Worm (Caenorhabditis elegans) whole organism, L3 larva: Measurements from ENCODE around the gene ZK1307.2.
A peak's percentile ranks its signal among the peaks of the same experiment; 100 is the strongest.

Source experiments
- R02D3.7 ChIP-seq: fragments of 150-350 bp; optimal IDR thresholded peaks from 2 replicates; lab custom pipeline; 2014; ENCODE audit warnings: missing biosample characterization, missing genetic modification characterization
- ZK546.5 ChIP-seq: sonication (generic microtip); optimal IDR thresholded peaks from 2 replicates; lab custom pipeline; 2017; ENCODE audit warnings: missing biosample characterization, missing genetic modification characterization
- aly-2 ChIP-seq: fragments of 150-350 bp; optimal IDR thresholded peaks from 2 replicates; lab custom pipeline; 2014; ENCODE audit warnings: missing biosample characterization, missing genetic modification characterization
- ama-1 ChIP-seq: fragments of 150-350 bp; optimal IDR thresholded peaks from 2 replicates; lab custom pipeline; 2018
- ceh-16 ChIP-seq: sonication (generic microtip); optimal IDR thresholded peaks from 2 replicates; lab custom pipeline; 2017; ENCODE audit warnings: missing biosample characterization, missing genetic modification characterization
- ceh-28 ChIP-seq: fragments of 150-350 bp; optimal IDR thresholded peaks from 2 replicates; lab custom pipeline; 2014; ENCODE audit warnings: missing biosample characterization, missing genetic modification reagents, missing genetic modification characterization
- ceh-9 ChIP-seq: sonication (generic microtip); optimal IDR thresholded peaks from 2 replicates; lab custom pipeline; 2018; ENCODE audit warnings: missing biosample characterization, missing genetic modification characterization
- daf-12 ChIP-seq: fragments of 150-350 bp; optimal IDR thresholded peaks from 2 replicates; lab custom pipeline; 2014; ENCODE audit warnings: missing biosample characterization, missing genetic modification reagents, missing genetic modification characterization
- egl-27 ChIP-seq: sonication (generic microtip); optimal IDR thresholded peaks from 4 replicates; lab custom pipeline; 2017; ENCODE audit warnings: missing biosample characterization, missing genetic modification reagents, missing genetic modification characterization
- egl-5 ChIP-seq: fragments of 150-350 bp; optimal IDR thresholded peaks from 2 replicates; lab custom pipeline; 2017; ENCODE audit warnings: missing biosample characterization, missing genetic modification reagents, missing genetic modification characterization, inconsistent platforms
- elt-2 ChIP-seq: sonication (generic microtip); optimal IDR thresholded peaks from 2 replicates; lab custom pipeline; 2016; ENCODE audit warnings: missing genetic modification reagents, mild to moderate bottlenecking, missing genetic modification characterization, missing compliant biosample characterization
- fkh-2 ChIP-seq: fragments of 150-350 bp; optimal IDR thresholded peaks from 2 replicates; lab custom pipeline; 2014; ENCODE audit warnings: missing biosample characterization, missing genetic modification reagents, missing genetic modification characterization
- fos-1 ChIP-seq: fragments of 150-350 bp; optimal IDR thresholded peaks from 2 replicates; lab custom pipeline; 2014; ENCODE audit warnings: missing biosample characterization, missing genetic modification characterization
- hmg-11 ChIP-seq: sonication (generic microtip); optimal IDR thresholded peaks from 2 replicates; lab custom pipeline; 2016; ENCODE audit warnings: missing genetic modification characterization, missing compliant biosample characterization
- lin-15B ChIP-seq: fragments of 150-350 bp; optimal IDR thresholded peaks from 2 replicates; lab custom pipeline; 2014; ENCODE audit warnings: missing biosample characterization, missing genetic modification characterization
- lin-39 ChIP-seq: fragments of 150-350 bp; optimal IDR thresholded peaks from 2 replicates; lab custom pipeline; 2018; ENCODE audit warnings: missing biosample characterization, missing genetic modification reagents, missing genetic modification characterization
- lsy-12 ChIP-seq: sonication (generic microtip); optimal IDR thresholded peaks from 2 replicates; lab custom pipeline; 2016; ENCODE audit warnings: mild to moderate bottlenecking, missing genetic modification characterization, missing compliant biosample characterization
- mdl-1 ChIP-seq: fragments of 150-350 bp; optimal IDR thresholded peaks from 2 replicates; lab custom pipeline; 2014; ENCODE audit warnings: missing biosample characterization, missing genetic modification characterization
- mml-1 ChIP-seq: fragments of 150-350 bp; sonication (generic microtip); optimal IDR thresholded peaks from 3 replicates; lab custom pipeline; 2014; ENCODE audit warnings: missing biosample characterization, missing genetic modification characterization
- nfya-1 ChIP-seq: sonication (generic microtip); optimal IDR thresholded peaks from 2 replicates; lab custom pipeline; 2017; ENCODE audit warnings: missing genetic modification characterization, mild to moderate bottlenecking, missing compliant biosample characterization, antibody characterized with exemption, moderate library complexity; ENCODE audit not compliant: insufficient read depth
- nhr-11 ChIP-seq: fragments of 150-350 bp; optimal IDR thresholded peaks from 2 replicates; lab custom pipeline; 2014; ENCODE audit warnings: missing biosample characterization, missing genetic modification characterization
- nhr-23 ChIP-seq: fragments of 150-350 bp; optimal IDR thresholded peaks from 2 replicates; lab custom pipeline; 2014; ENCODE audit warnings: missing biosample characterization, missing genetic modification reagents, missing genetic modification characterization
- nhr-237 ChIP-seq: fragments of 150-350 bp; optimal IDR thresholded peaks from 2 replicates; lab custom pipeline; 2014; ENCODE audit warnings: missing biosample characterization, missing genetic modification characterization
- nhr-28 ChIP-seq: fragments of 150-350 bp; optimal IDR thresholded peaks from 2 replicates; lab custom pipeline; 2014; ENCODE audit warnings: missing biosample characterization, missing genetic modification characterization
- nhr-43 ChIP-seq: sonication (generic microtip); optimal IDR thresholded peaks from 2 replicates; lab custom pipeline; 2016; ENCODE audit warnings: mild to moderate bottlenecking, missing genetic modification characterization, missing compliant biosample characterization; ENCODE audit not compliant: poor library complexity, severe bottlenecking
- nhr-67 ChIP-seq: fragments of 150-350 bp; optimal IDR thresholded peaks from 2 replicates; lab custom pipeline; 2014; ENCODE audit warnings: missing biosample characterization, missing genetic modification characterization
- nhr-76 ChIP-seq: fragments of 150-350 bp; sonication (generic microtip); optimal IDR thresholded peaks from 5 replicates; lab custom pipeline; 2014; ENCODE audit warnings: missing biosample characterization, missing genetic modification characterization
- nhr-77 ChIP-seq: fragments of 150-350 bp; optimal IDR thresholded peaks from 2 replicates; lab custom pipeline; 2014; ENCODE audit warnings: missing biosample characterization, missing genetic modification characterization
- pha-4 ChIP-seq: fragments of 150-350 bp; optimal IDR thresholded peaks from 2 replicates; lab custom pipeline; 2014; ENCODE audit warnings: missing biosample characterization, missing genetic modification reagents, missing genetic modification characterization
- pqm-1 ChIP-seq: fragments of 150-350 bp; optimal IDR thresholded peaks from 2 replicates; lab custom pipeline; 2017; ENCODE audit warnings: missing biosample characterization, missing genetic modification characterization, inconsistent platforms
- sea-2 ChIP-seq: fragments of 150-350 bp; sonication (generic microtip); optimal IDR thresholded peaks from 4 replicates; lab custom pipeline; 2014; ENCODE audit warnings: missing biosample characterization, missing genetic modification reagents, missing genetic modification characterization
- snpc-4 ChIP-seq: fragments of 150-350 bp; optimal IDR thresholded peaks from 2 replicates; lab custom pipeline; 2014; ENCODE audit warnings: missing biosample characterization, missing genetic modification characterization
- tbx-2 ChIP-seq: sonication (generic microtip); optimal IDR thresholded peaks from 2 replicates; lab custom pipeline; 2016; ENCODE audit warnings: mild to moderate bottlenecking, missing genetic modification characterization, missing compliant biosample characterization
- unc-39 ChIP-seq: sonication (generic microtip); optimal IDR thresholded peaks from 4 replicates; lab custom pipeline; 2017; ENCODE audit warnings: missing biosample characterization, missing genetic modification characterization
- unc-62 ChIP-seq: fragments of 150-350 bp; sonication (generic microtip); optimal IDR thresholded peaks from 4 replicates; lab custom pipeline; 2014; ENCODE audit warnings: missing biosample characterization, missing genetic modification reagents, missing genetic modification characterization
- zag-1 ChIP-seq: fragments of 150-350 bp; optimal IDR thresholded peaks from 2 replicates; lab custom pipeline; 2014; ENCODE audit warnings: missing biosample characterization, missing genetic modification characterization
- ztf-11 ChIP-seq: fragments of 150-350 bp; optimal IDR thresholded peaks from 2 replicates; lab custom pipeline; 2014; ENCODE audit warnings: missing biosample characterization, missing genetic modification characterization
- ztf-4 ChIP-seq: fragments of 150-350 bp; optimal IDR thresholded peaks from 2 replicates; lab custom pipeline; 2014; ENCODE audit warnings: missing biosample characterization, missing genetic modification characterization

Gene ZK1307.2

ce11 chrII:9662797-9663196 lies 9.0 kb upstream of the ZK1307.2 start, which contains the start of gene cyp-13A10:
cyp-13A10 (minus strand) TSS chrII:9662884.
- TF ChIP-seq lsy-12 (tag; lab: Kevin White, UChicago) = no peak
- TF ChIP-seq sea-2 = no peak
- no peak for TF ChIP-seq ama-1
- no peak for TF ChIP-seq zag-1 (tag; lab: Kevin White, UChicago)
- TF ChIP-seq aly-2 (tag; lab: Kevin White, UChicago) = no peak
- TF ChIP-seq unc-39 (tag; lab: Kevin White, UChicago) = no peak
- no peak for TF ChIP-seq tbx-2 (tag; lab: Kevin White, UChicago)
- no peak for TF ChIP-seq nhr-67 (tag; lab: Kevin White, UChicago)
- TF ChIP-seq nhr-76 (tag; lab: Kevin White, UChicago) = no peak
- TF ChIP-seq daf-12 (tag; lab: Kevin White, UChicago) = no peak
- TF ChIP-seq ceh-9 (tag; lab: Kevin White, UChicago) = no peak
- TF ChIP-seq egl-5 (tag; lab: Kevin White, UChicago) = no peak
- TF ChIP-seq pha-4 (tag; lab: Kevin White, UChicago) = no peak
- no peak for TF ChIP-seq nhr-11 (tag; lab: Kevin White, UChicago)

DNA sequence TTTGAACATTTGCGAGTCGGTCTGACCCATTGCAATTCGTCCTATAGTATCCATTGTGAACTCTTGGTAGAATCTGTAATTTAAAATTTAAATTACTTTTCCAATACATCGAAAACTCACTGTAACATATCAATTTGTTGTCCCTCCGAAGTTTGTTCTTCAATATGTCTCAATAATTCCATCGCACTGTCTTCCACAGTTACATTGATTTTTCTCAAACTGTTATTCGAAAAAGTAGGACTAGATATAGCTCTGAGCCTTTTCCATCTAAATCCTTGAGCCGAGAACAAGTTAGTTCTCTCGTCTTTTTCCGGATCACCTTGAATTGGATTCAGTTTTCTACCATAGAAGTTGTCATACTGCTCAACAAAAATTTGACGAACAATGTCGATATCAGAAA lies 8.4 kb upstream of the ZK1307.2 start:
- TF ChIP-seq ceh-28 (tag; lab: Kevin White, UChicago) (no peak), ztf-11 (tag; lab: Kevin White, UChicago) (no peak), R02D3.7 (tag; lab: Kevin White, UChicago) (no peak), ZK546.5 (tag; lab: Kevin White, UChicago) (no peak), snpc-4 (tag; lab: Kevin White, UChicago) (no peak), unc-62 (no peak), nhr-76 (tag; lab: Kevin White, UChicago) (no peak), ztf-4 (tag; lab: Kevin White, UChicago) (no peak), nhr-43 (no peak), nhr-11 (tag; lab: Kevin White, UChicago) (no peak), mml-1 (tag; lab: Kevin White, UChicago) (no peak), zag-1 (tag; lab: Kevin White, UChicago) (no peak), pha-4 (tag; lab: Kevin White, UChicago) (no peak), nfya-1 (tag; lab: Kevin White, UChicago) (no peak), lsy-12 (tag; lab: Kevin White, UChicago) (no peak), tbx-2 (tag; lab: Kevin White, UChicago) (no peak), nhr-67 (tag; lab: Kevin White, UChicago) (no peak), nhr-28 (tag; lab: Kevin White, UChicago) (no peak)

DNA sequence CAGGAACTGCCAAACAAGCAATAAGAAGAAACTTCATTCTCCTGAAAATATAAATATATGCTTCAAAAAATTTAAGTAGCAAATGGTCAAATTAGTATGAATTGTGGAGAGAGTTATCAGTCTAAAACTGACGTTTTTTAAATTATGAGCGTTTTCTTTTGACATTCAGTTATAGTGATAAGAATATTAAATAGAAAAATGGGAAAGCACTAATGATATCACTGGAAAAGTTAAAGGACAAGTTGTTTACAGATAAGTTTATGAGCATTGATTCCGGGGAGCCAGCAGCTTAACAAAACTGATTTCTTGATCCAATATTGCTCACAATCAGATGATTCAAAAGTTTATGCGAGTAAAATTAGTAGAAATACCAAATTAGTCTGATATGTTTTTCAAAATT lies 6.6 kb upstream of the ZK1307.2 start, which contains the start of gene ZK1320.3:
Gene ZK1320.3 (minus strand): TSS at position 41 of the 400 bp plus-strand sequence.
- no peak for TF ChIP-seq sea-2
- peak; percentile 18 for TF ChIP-seq pqm-1 (tag; lab: Kevin White, UChicago)
- TF ChIP-seq elt-2 = peak; percentile 67

DNA sequence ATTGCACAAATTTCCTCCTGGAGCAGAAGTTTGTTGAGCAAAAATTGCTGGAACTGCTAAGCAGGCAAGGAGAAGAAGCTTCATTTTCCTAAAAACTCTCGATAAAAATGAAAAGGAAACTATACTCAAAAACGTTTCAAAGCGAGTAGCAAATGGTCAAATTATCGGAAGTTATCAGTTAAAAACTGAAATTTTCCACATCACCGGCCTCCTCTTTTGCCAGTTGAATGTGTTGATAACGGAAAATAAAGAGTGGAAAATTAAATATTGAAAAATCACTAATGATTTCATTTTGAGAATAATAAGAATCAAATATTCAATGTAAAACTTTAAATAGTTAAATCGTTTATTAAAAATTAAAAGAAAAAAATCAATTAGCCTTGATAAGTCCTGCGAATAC lies 5.2 kb upstream of the ZK1307.2 start, which contains the start of gene ZK1320.2:
Gene ZK1320.2 (minus strand): TSS at position 88 of the 400 bp plus-strand sequence.
- TF ChIP-seq elt-2 = peak; percentile 66
- TF ChIP-seq nhr-67 (tag; lab: Kevin White, UChicago) = no peak
- peak; percentile 42 for TF ChIP-seq pqm-1 (tag; lab: Kevin White, UChicago)
- TF ChIP-seq mml-1 (tag; lab: Kevin White, UChicago) = no peak
- no peak for TF ChIP-seq snpc-4 (tag; lab: Kevin White, UChicago)
- no peak for TF ChIP-seq fkh-2 (tag; lab: Kevin White, UChicago)
- TF ChIP-seq mdl-1 (tag; lab: Kevin White, UChicago) = no peak
- TF ChIP-seq lin-39 (tag; lab: Kevin White, UChicago) = no peak
- TF ChIP-seq ceh-16 = no peak
- TF ChIP-seq ceh-9 (tag; lab: Kevin White, UChicago) = no peak
- no peak for TF ChIP-seq R02D3.7 (tag; lab: Kevin White, UChicago)

DNA sequence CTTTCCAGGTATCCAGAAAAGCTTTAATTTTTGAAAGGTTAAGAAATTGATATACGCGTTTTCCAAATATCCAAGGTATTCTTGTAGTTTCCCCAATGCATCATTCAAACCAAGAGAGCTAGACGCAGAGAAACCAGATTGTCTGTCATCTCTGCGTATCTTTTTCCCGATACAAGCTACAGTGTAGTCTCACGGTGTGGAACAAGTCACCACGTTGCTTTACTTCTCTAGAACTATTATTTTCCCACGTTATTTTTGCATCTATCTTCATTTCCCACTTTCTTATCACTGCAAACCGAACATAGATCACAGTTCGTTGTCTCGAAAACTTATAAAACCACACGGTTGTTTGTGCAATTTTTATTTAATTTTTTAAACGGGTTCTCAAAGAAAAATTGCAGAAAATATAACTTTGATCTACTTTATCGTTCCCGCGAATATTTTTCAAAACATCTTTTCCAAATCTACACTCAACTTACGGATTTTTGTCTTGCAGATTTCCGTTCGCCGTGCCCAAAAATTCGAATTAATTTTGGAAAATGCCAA lies 2.5 kb upstream of the ZK1307.2 start, which contains the start of gene gstk-1:
Gene gstk-1 (plus strand): TSS at position 496 of the 546 bp plus-strand sequence.
- TF ChIP-seq nhr-43 (peak; percentile 41), nhr-237 (no peak), lsy-12 (tag; lab: Kevin White, UChicago) (peak; percentile 11), hmg-11 (no peak), daf-12 (tag; lab: Kevin White, UChicago) (no peak), pha-4 (tag; lab: Kevin White, UChicago) (peak; percentile 47), fos-1 (tag; lab: Kevin White, UChicago) (no peak), egl-27 (tag; lab: Kevin White, UChicago) (no peak), pqm-1 (tag; lab: Kevin White, UChicago) (peak; percentile 74), elt-2 (peak; percentile 87), nhr-23 (tag; lab: Kevin White, UChicago) (peak; percentile 44), lin-15B (tag; lab: Kevin White, UChicago) (no peak), nhr-77 (tag; lab: Kevin White, UChicago) (no peak), unc-62 (no peak), mml-1 (tag; lab: Kevin White, UChicago) (no peak), nhr-76 (tag; lab: Kevin White, UChicago) (no peak), unc-39 (tag; lab: Kevin White, UChicago) (no peak), nhr-11 (tag; lab: Kevin White, UChicago) (no peak)
